Worm (Caenorhabditis elegans): ENCODE measurements around the gene ptr-25.

- TF ChIP-seq lsy-2 (tag; optimal IDR thresholded peaks at IDR 0.05), result no peak
- TF ChIP-seq nhr-12 (tag; optimal IDR thresholded peaks at IDR 0.05), result no peak
- no peak for TF ChIP-seq unc-62 (GFP tag; optimal IDR thresholded peaks at IDR 0.05)
- no peak for TF ChIP-seq snpc-4 (tag; optimal IDR thresholded peaks at IDR 0.05)
These were observed 47.3 kb downstream of the ptr-25 start, which contains the start of gene hpd-1 for ce11 chrIII:10535226-10535625.
